Fruit fly (Drosophila melanogaster) whole organism, embryonic: ENCODE measurements around the gene Cdc5.

Source experiments
- Abd-B ChIP-seq: fragments of 200-800 bp; sonication (Bioruptor generic); optimal IDR thresholded peaks from 2 replicates; lab custom pipeline; 2018; ENCODE audit warnings: missing biosample characterization, mild to moderate bottlenecking, missing genetic modification characterization, moderate library complexity
- Aef1 ChIP-seq: fragments of 200-800 bp; sonication (Bioruptor generic); IDR thresholded peaks from 3 replicates; pipeline ENCODE4 v1.3.6; 2022; ENCODE audit warnings: missing biosample characterization, missing genetic modification characterization
- CG10654 ChIP-seq: fragments of 200-800 bp; sonication (Bioruptor generic); optimal IDR thresholded peaks from 2 replicates; lab custom pipeline; 2016; ENCODE audit warnings: missing biosample characterization, missing genetic modification characterization
- CG12744 ChIP-seq: fragments of 200-800 bp; sonication (Bioruptor generic); optimal IDR thresholded peaks from 2 replicates; lab custom pipeline; 2016; ENCODE audit warnings: missing biosample characterization, missing genetic modification characterization
- CG13894 ChIP-seq: fragments of 200-800 bp; sonication (Bioruptor generic); optimal IDR thresholded peaks from 3 replicates; lab custom pipeline; 2018; ENCODE audit warnings: missing biosample characterization, mild to moderate bottlenecking, missing genetic modification characterization, moderate library complexity
- CG14860 ChIP-seq: fragments of 200-800 bp; sonication (Bioruptor generic); IDR thresholded peaks from 3 replicates; pipeline ENCODE4 v1.3.6; 2022; ENCODE audit warnings: missing biosample characterization, missing genetic modification characterization; ENCODE audit not compliant: partially characterized antibody
- CG1832 ChIP-seq: fragments of 200-800 bp; sonication (Bioruptor generic); optimal IDR thresholded peaks from 2 replicates; lab custom pipeline; 2017; ENCODE audit warnings: missing biosample characterization, mild to moderate bottlenecking, missing genetic modification characterization, inconsistent platforms
- CG18599 ChIP-seq: fragments of 200-800 bp; sonication (Bioruptor generic); optimal IDR thresholded peaks from 3 replicates; lab custom pipeline; 2017; ENCODE audit warnings: missing biosample characterization, missing genetic modification characterization, mild to moderate bottlenecking, moderate library complexity, missing genetic modification reagents
- CG2120 ChIP-seq: fragments of 200-800 bp; sonication (Bioruptor generic); optimal IDR thresholded peaks from 3 replicates; lab custom pipeline; 2016; ENCODE audit warnings: missing biosample characterization, missing genetic modification characterization
- CG30431 ChIP-seq: fragments of 200-800 bp; sonication (Bioruptor generic); optimal IDR thresholded peaks from 2 replicates; lab custom pipeline; 2017; ENCODE audit warnings: missing biosample characterization, missing genetic modification characterization
- CG34224 ChIP-seq: fragments of 200-800 bp; sonication (Bioruptor generic); IDR thresholded peaks from 3 replicates; pipeline ENCODE4 v1.3.6; 2022; ENCODE audit warnings: missing biosample characterization, missing genetic modification characterization; ENCODE audit not compliant: partially characterized antibody
- CG34376 ChIP-seq: fragments of 200-800 bp; sonication (Bioruptor generic); optimal IDR thresholded peaks from 2 replicates; lab custom pipeline; 2018; ENCODE audit warnings: missing biosample characterization, mild to moderate bottlenecking, missing genetic modification characterization
- CG6175 ChIP-seq: fragments of 200-800 bp; sonication (Bioruptor generic); IDR thresholded peaks from 3 replicates; pipeline ENCODE4 v1.3.6; 2022; ENCODE audit warnings: missing biosample characterization, missing genetic modification characterization
- CG6854 ChIP-seq: fragments of 200-800 bp; sonication (Bioruptor generic); optimal IDR thresholded peaks from 3 replicates; lab custom pipeline; 2017; ENCODE audit warnings: missing biosample characterization, mild to moderate bottlenecking, missing genetic modification characterization
- Chrac-16 ChIP-seq: fragments of 200-800 bp; sonication (Bioruptor generic); optimal IDR thresholded peaks from 3 replicates; lab custom pipeline; 2016; ENCODE audit warnings: missing biosample characterization, missing genetic modification characterization
- CrebB ChIP-seq: fragments of 200-800 bp; sonication (Bioruptor generic); optimal IDR thresholded peaks from 3 replicates; lab custom pipeline; 2018; ENCODE audit warnings: missing biosample characterization, mild to moderate bottlenecking, missing genetic modification characterization
- Dbx ChIP-seq: fragments of 200-800 bp; sonication (Bioruptor generic); IDR thresholded peaks from 3 replicates; pipeline ENCODE4 v1.3.6; 2022; ENCODE audit warnings: missing biosample characterization, missing genetic modification characterization
- Fer1 ChIP-seq: fragments of 200-800 bp; sonication (Bioruptor generic); optimal IDR thresholded peaks from 2 replicates; lab custom pipeline; 2017; ENCODE audit warnings: missing biosample characterization, mild to moderate bottlenecking, missing genetic modification characterization
- Kr ChIP-seq: fragments of 200-800 bp; sonication (Bioruptor generic); optimal IDR thresholded peaks from 2 replicates; lab custom pipeline; 2017; ENCODE audit warnings: missing biosample characterization, mild to moderate bottlenecking, missing genetic modification characterization
- Med ChIP-seq: fragments of 200-800 bp; sonication (Bioruptor generic); peaks from one replicate; lab custom pipeline; 2016; ENCODE audit warnings: missing biosample characterization, missing genetic modification characterization, mild to moderate bottlenecking, inconsistent platforms, moderate library complexity
- Nf-YA ChIP-seq: fragments of 200-800 bp; sonication (Bioruptor generic); IDR thresholded peaks from 2 replicates; pipeline ENCODE4 v1.3.6; 2022; ENCODE audit warnings: missing biosample characterization, missing genetic modification characterization
- Pdp1 ChIP-seq, 2 experiments: fragments of 200-800 bp; sonication (Bioruptor generic); optimal IDR thresholded peaks; 3 replicates each; lab custom pipeline; 2016; ENCODE audit warnings: missing biosample characterization in 2 of 2, missing genetic modification characterization in 2 of 2, mild to moderate bottlenecking in 1 of 2, moderate library complexity in 1 of 2
- Trl ChIP-seq, 3 experiments: fragments of >200 bp in 2 of 3; fragments of 200-800 bp in 1 of 3; sonication (Bioruptor generic) in 1 of 3; optimal IDR thresholded peaks; 2 replicates in 1 of 3; 3 replicates in 2 of 3; lab custom pipeline; 2016 to 2017; ENCODE audit warnings: missing biosample characterization in 1 of 3, missing genetic modification characterization in 1 of 3
- al ChIP-seq: fragments of 200-800 bp; sonication (Bioruptor generic); IDR thresholded peaks from 2 replicates; pipeline ENCODE4 v1.3.6; 2022; ENCODE audit warnings: missing biosample characterization, missing genetic modification characterization
- amos ChIP-seq: fragments of 200-800 bp; sonication (Bioruptor generic); IDR thresholded peaks from 2 replicates; pipeline ENCODE4 v1.3.6; 2022; ENCODE audit warnings: missing biosample characterization, missing genetic modification characterization; ENCODE audit not compliant: partially characterized antibody
- ato ChIP-seq: fragments of 200-800 bp; sonication (Bioruptor generic); IDR thresholded peaks from 2 replicates; pipeline ENCODE4 v1.3.6; 2022; ENCODE audit warnings: missing biosample characterization, missing genetic modification characterization; ENCODE audit not compliant: partially characterized antibody
- bbx ChIP-seq: fragments of 200-800 bp; sonication (Bioruptor generic); IDR thresholded peaks from 2 replicates; pipeline ENCODE4 v1.3.6; 2022; ENCODE audit warnings: missing biosample characterization, missing genetic modification characterization; ENCODE audit not compliant: partially characterized antibody
- cato ChIP-seq: fragments of 200-800 bp; sonication (Bioruptor generic); optimal IDR thresholded peaks from 2 replicates; lab custom pipeline; 2016; ENCODE audit warnings: missing biosample characterization, missing genetic modification characterization, borderline replicate concordance
- chinmo ChIP-seq: fragments of 200-800 bp; sonication (Bioruptor generic); IDR thresholded peaks from 4 replicates; pipeline ENCODE4 v1.3.6; 2022; ENCODE audit warnings: missing biosample characterization, missing genetic modification characterization; ENCODE audit not compliant: partially characterized antibody
- ewg ChIP-seq: fragments of 200-800 bp; sonication (Bioruptor generic); optimal IDR thresholded peaks from 3 replicates; lab custom pipeline; 2017; ENCODE audit warnings: mild to moderate bottlenecking, missing biosample characterization, missing genetic modification reagents, missing genetic modification characterization
- exex ChIP-seq: fragments of 200-800 bp; sonication (Bioruptor generic); optimal IDR thresholded peaks from 4 replicates; lab custom pipeline; 2018; ENCODE audit warnings: missing biosample characterization, mild to moderate bottlenecking, missing genetic modification characterization, moderate library complexity
- fd96Cb ChIP-seq: fragments of 200-800 bp; sonication (Bioruptor generic); optimal IDR thresholded peaks from 2 replicates; lab custom pipeline; 2018; ENCODE audit warnings: missing biosample characterization, mild to moderate bottlenecking, missing genetic modification characterization, moderate library complexity
- fu2 ChIP-seq: fragments of 200-800 bp; sonication (Bioruptor generic); optimal IDR thresholded peaks from 2 replicates; lab custom pipeline; 2016; ENCODE audit warnings: missing biosample characterization, missing genetic modification characterization
- gsb-n ChIP-seq: fragments of 200-800 bp; sonication (Bioruptor generic); optimal IDR thresholded peaks from 3 replicates; lab custom pipeline; 2018; ENCODE audit warnings: missing biosample characterization, mild to moderate bottlenecking, missing genetic modification characterization
- inv ChIP-seq: fragments of 200-800 bp; sonication (Bioruptor generic); IDR thresholded peaks from 2 replicates; pipeline ENCODE4 v1.3.6; 2022; ENCODE audit warnings: missing biosample characterization, missing genetic modification characterization; ENCODE audit not compliant: partially characterized antibody
- kay ChIP-seq: fragments of 200-800 bp; sonication (Bioruptor generic); optimal IDR thresholded peaks from 2 replicates; lab custom pipeline; 2016; ENCODE audit warnings: missing biosample characterization, missing genetic modification characterization
- ken ChIP-seq: fragments of 200-800 bp; sonication (Bioruptor generic); IDR thresholded peaks from 3 replicates; pipeline ENCODE4 v1.3.6; 2022; ENCODE audit warnings: missing biosample characterization, missing genetic modification characterization
- luna ChIP-seq: fragments of 200-800 bp; sonication (Bioruptor generic); optimal IDR thresholded peaks from 2 replicates; lab custom pipeline; 2016; ENCODE audit warnings: missing biosample characterization, missing genetic modification characterization
- pfk ChIP-seq: fragments of 200-800 bp; sonication (Bioruptor generic); optimal IDR thresholded peaks from 2 replicates; lab custom pipeline; 2018; ENCODE audit warnings: missing biosample characterization, mild to moderate bottlenecking, missing genetic modification characterization, moderate library complexity
- row ChIP-seq: fragments of 200-800 bp; sonication (Bioruptor generic); IDR thresholded peaks from 3 replicates; pipeline ENCODE4 v1.3.6; 2022; ENCODE audit warnings: missing biosample characterization, missing genetic modification characterization
- scrt ChIP-seq: fragments of 200-800 bp; sonication (Bioruptor generic); optimal IDR thresholded peaks from 2 replicates; lab custom pipeline; 2018; ENCODE audit warnings: missing biosample characterization, mild to moderate bottlenecking, missing genetic modification characterization, moderate library complexity
- sens ChIP-seq: fragments of 200-800 bp; sonication (Bioruptor generic); peaks from one replicate; lab custom pipeline; 2016; ENCODE audit warnings: missing biosample characterization, missing genetic modification characterization
- slbo ChIP-seq: fragments of 200-800 bp; sonication (Bioruptor generic); IDR thresholded peaks from 2 replicates; pipeline ENCODE4 v1.3.6; 2022; ENCODE audit warnings: missing biosample characterization, missing genetic modification characterization
- sug ChIP-seq: fragments of 200-800 bp; optimal IDR thresholded peaks from 2 replicates; lab custom pipeline; 2019; ENCODE audit warnings: missing biosample characterization, mild to moderate bottlenecking, missing genetic modification characterization, moderate library complexity
- tio ChIP-seq: fragments of 200-800 bp; sonication (Bioruptor generic); optimal IDR thresholded peaks from 2 replicates; lab custom pipeline; 2017; ENCODE audit warnings: missing biosample characterization, missing genetic modification characterization, inconsistent platforms
- tna ChIP-seq: fragments of 200-800 bp; sonication (Bioruptor generic); IDR thresholded peaks from 2 replicates; pipeline ENCODE4 v1.3.6; 2022; ENCODE audit warnings: missing biosample characterization, missing genetic modification characterization; ENCODE audit not compliant: partially characterized antibody
- z ChIP-seq: fragments of 200-800 bp; sonication (Bioruptor generic); IDR thresholded peaks from 3 replicates; pipeline ENCODE4 v1.3.6; 2022; ENCODE audit warnings: missing biosample characterization, missing genetic modification characterization

The Cdc5 gene

dm6 chr3L:312323-312722 lies 48.9 kb downstream of the Cdc5 start:
- TF ChIP-seq Med (GFP tag; lab: Kevin White, UChicago): peak; percentile 52
- peak; percentile 10 for TF ChIP-seq sens (GFP tag; lab: Kevin White, UChicago)
- no peak for TF ChIP-seq ato (GFP tag; lab: Robert Waterston, UW)
- TF ChIP-seq slbo (GFP tag; lab: Robert Waterston, UW): peak; percentile 22; the same call in 1 of the 2 replicates
- no peak for TF ChIP-seq cato
- TF ChIP-seq ewg (GFP tag; lab: Kevin White, UChicago): peak; percentile 61
- no peak for TF ChIP-seq luna
- 0 out of 4 replicates have a peak, but pooled peaks have one; percentile 27 for TF ChIP-seq chinmo (GFP tag; lab: Robert Waterston, UW)
- no peak for TF ChIP-seq CG1832 (GFP tag; lab: Kevin White, UChicago)
- TF ChIP-seq bbx (GFP tag; lab: Robert Waterston, UW): peak; percentile 27; the same call in 1 of the 2 replicates
- peak; percentile 40 for TF ChIP-seq CG2120 (GFP tag; lab: Kevin White, UChicago)
- no peak for TF ChIP-seq tio (GFP tag; lab: Kevin White, UChicago)
- no peak for TF ChIP-seq Dbx (GFP tag; lab: Robert Waterston, UW)
- TF ChIP-seq CG30431 (GFP tag; lab: Kevin White, UChicago): no peak
- TF ChIP-seq CG10654 (GFP tag; lab: Kevin White, UChicago): no peak
- TF ChIP-seq CG18599: peak; percentile 55
- peak; percentile 33; the same call in 2 of the 3 replicates for TF ChIP-seq row (GFP tag; lab: Robert Waterston, UW)

- TF ChIP-seq exex (peak; percentile 60), Med (GFP tag; lab: Kevin White, UChicago) (peak; percentile 28), CG13894 (tag; lab: Kevin White, UChicago) (peak; percentile 94), Dbx (GFP tag; lab: Robert Waterston, UW) (peak; percentile 30; the same call in 1 of the 3 replicates), CG6854 (GFP tag; lab: Kevin White, UChicago) (peak; percentile 34), CG14860 (GFP tag; lab: Robert Waterston, UW) (no peak), CrebB (tag; lab: Kevin White, UChicago) (peak; percentile 24), inv (GFP tag; lab: Robert Waterston, UW) (no peak), sug (tag; lab: Kevin White, UChicago) (peak; percentile 64), fu2 (GFP tag; lab: Kevin White, UChicago) (no peak), cato (no peak), CG6175 (GFP tag; lab: Robert Waterston, UW) (no peak), z (GFP tag; lab: Robert Waterston, UW) (peak; percentile 94), pfk (GFP tag; lab: Kevin White, UChicago) (no peak), fd96Cb (tag; lab: Kevin White, UChicago) (no peak), Nf-YA (GFP tag; lab: Robert Waterston, UW) (no peak), chinmo (GFP tag; lab: Robert Waterston, UW) (peak; percentile 71; the same call in 3 of the 4 replicates), tna (GFP tag; lab: Robert Waterston, UW) (no peak), gsb-n (no peak), scrt (GFP tag; lab: Kevin White, UChicago) (no peak), Abd-B (GFP tag; lab: Kevin White, UChicago) (no peak), ken (GFP tag; lab: Robert Waterston, UW) (0 out of 3 replicates have a peak, but pooled peaks have one; percentile 21), CG12744 (no peak), kay (peak; percentile 12), al (GFP tag; lab: Robert Waterston, UW) (no peak), CG34224 (0 out of 3 replicates have a peak, but pooled peaks have one; percentile 43), Aef1 (GFP tag; lab: Robert Waterston, UW) (no peak), Fer1 (GFP tag; lab: Kevin White, UChicago) (peak; percentile 50), Pdp1 (GFP tag; optimal IDR thresholded peaks at IDR 0.05; lab: Kevin White, UChicago) (peak in 1 of 2 experiments; percentile 76), CG34376 (GFP tag; lab: Kevin White, UChicago) (peak; percentile 75), Kr (GFP tag; lab: Kevin White, UChicago) (no peak), amos (peak; percentile 45; the same call in 1 of the 2 replicates), Trl (optimal IDR thresholded peaks at IDR 0.05; lab: Kevin White, UChicago) (peak in 1 of 2 experiments; percentile 8), Trl (GFP tag; optimal IDR thresholded peaks at IDR 0.05; lab: Kevin White, UChicago) (no peak), Chrac-16 (GFP tag; lab: Kevin White, UChicago) (no peak)
These were observed 49.6 kb downstream of the Cdc5 start for dm6 chr3L:311607-312006.
